Worm (Caenorhabditis elegans) whole organism, L4/young adult: ENCODE measurements around the gene ifas-1.

Experiments
- W03F9.2 ChIP-seq: fragments of 150-350 bp; optimal IDR thresholded peaks from 2 replicates; lab custom pipeline; 2014; ENCODE audit warnings: missing biosample characterization, missing genetic modification characterization
- dao-5 ChIP-seq: sonication (generic microtip); optimal IDR thresholded peaks from 2 replicates; lab custom pipeline; 2016; ENCODE audit warnings: missing genotype, missing genetic modification characterization, moderate library complexity, missing compliant biosample characterization
- him-1 ChIP-seq: sonication (generic microtip); optimal IDR thresholded peaks from 2 replicates; lab custom pipeline; 2016; ENCODE audit warnings: missing genotype, missing genetic modification reagents, missing genetic modification characterization, missing compliant biosample characterization

DNA sequence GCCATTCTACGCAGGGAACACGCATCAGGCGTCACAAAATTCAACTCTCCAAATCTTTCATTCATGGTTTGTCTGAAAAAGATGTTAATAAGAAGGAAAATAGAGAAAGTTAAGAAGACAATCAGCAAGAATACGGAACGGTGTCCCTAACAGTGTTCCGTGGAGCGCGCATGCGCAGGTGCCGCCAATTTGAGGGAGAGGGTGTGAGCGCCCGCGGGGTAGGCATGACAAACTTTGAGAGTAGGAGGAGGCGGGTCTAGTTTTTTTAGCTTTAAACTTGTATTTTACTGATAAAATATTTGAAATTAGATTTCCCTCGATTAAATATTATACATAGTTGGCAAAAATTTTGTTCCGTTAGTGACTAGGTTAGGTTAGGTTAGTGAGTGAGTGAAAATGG lies 8.2 kb downstream of the ifas-1 start:
- TF ChIP-seq him-1 (tag; lab: Kevin White, UChicago) (no peak), dao-5 (tag; lab: Kevin White, UChicago) (no peak), W03F9.2 (tag; lab: Kevin White, UChicago) (no peak)
